Fruit fly (Drosophila melanogaster): ENCODE results near the gene Hml.

The Hml gene

DNA sequence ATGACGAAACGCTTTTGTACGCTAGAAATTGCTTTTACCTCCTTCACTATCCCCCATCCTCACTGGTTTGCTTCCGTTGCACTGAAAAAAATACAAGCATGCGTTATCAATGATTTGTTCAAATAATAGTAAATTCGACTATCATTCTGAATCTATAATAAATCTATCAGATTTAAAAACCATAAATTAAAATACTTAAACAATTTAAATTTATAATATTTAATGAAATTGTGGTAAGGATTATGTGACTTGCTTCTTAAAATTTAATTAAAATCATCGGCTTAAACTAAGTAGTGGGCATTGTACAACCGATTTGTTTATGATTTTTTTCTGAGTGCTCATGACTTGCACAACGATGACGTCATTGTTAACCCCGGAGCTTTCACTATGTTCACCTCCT, 59.7 kb downstream of the Hml start (continued):
- TF ChIP-seq fd3F (GFP tag; optimal IDR thresholded peaks at IDR 0.05), result peak; percentile 55
- no peak for TF ChIP-seq emc (GFP tag; optimal IDR thresholded peaks at IDR 0.05)
- TF ChIP-seq NfI (GFP tag; optimal IDR thresholded peaks at IDR 0.05), result peak; percentile 54
- TF ChIP-seq CG12391 (tag; optimal IDR thresholded peaks at IDR 0.05), result peak; percentile 80
- TF ChIP-seq CG3726 (GFP tag; IDR thresholded peaks at IDR 0.05), result 0 out of 3 replicates have a peak, but pooled peaks have one; percentile 14
- peak; percentile 64 for TF ChIP-seq CG12659 (GFP tag; optimal IDR thresholded peaks at IDR 0.05)
- no peak for TF ChIP-seq CG2129 (GFP tag; IDR thresholded peaks at IDR 0.05; ENCODE audit: partially characterized antibody)
- TF ChIP-seq CG15269 (tag; optimal IDR thresholded peaks at IDR 0.05), result peak; percentile 82
- TF ChIP-seq Oaz (GFP tag; IDR thresholded peaks at IDR 0.05), result 0 out of 2 replicates have a peak, but pooled peaks have one; percentile 35
- TF ChIP-seq CG33557 (GFP tag; optimal IDR thresholded peaks at IDR 0.05), result no peak
- peak; percentile 47 for TF ChIP-seq lmd (GFP tag; IDR thresholded peaks at IDR 0.05)
- peak; percentile 9 for TF ChIP-seq CG8281 (tag; optimal IDR thresholded peaks at IDR 0.05)
- no peak for TF ChIP-seq CG6272 (GFP tag; IDR thresholded peaks at IDR 0.05)
- TF ChIP-seq nmo (GFP tag; optimal IDR thresholded peaks at IDR 0.05), result peak; percentile 26
- TF ChIP-seq az2 (GFP tag; optimal IDR thresholded peaks at IDR 0.05), result peak; percentile 36
- TF ChIP-seq CG4404 (GFP tag; IDR thresholded peaks at IDR 0.05), result no peak
- TF ChIP-seq Xrp1 (GFP tag; IDR thresholded peaks at IDR 0.05), result peak; percentile 45
- no peak for TF ChIP-seq wek (GFP tag; optimal IDR thresholded peaks at IDR 0.05)
- TF ChIP-seq CG8478 (optimal IDR thresholded peaks at IDR 0.05), result no peak
- TF ChIP-seq CG12769 (tag; optimal IDR thresholded peaks at IDR 0.05), result peak; percentile 31
- TF ChIP-seq rib (GFP tag; IDR thresholded peaks at IDR 0.05), result no peak
- no peak for TF ChIP-seq sr (GFP tag; IDR thresholded peaks at IDR 0.05)
- TF ChIP-seq Abd-B (GFP tag; optimal IDR thresholded peaks at IDR 0.05), result peak; percentile 6
- TF ChIP-seq Dek (tag; optimal IDR thresholded peaks at IDR 0.05), result peak; percentile 44
- TF ChIP-seq Ada2b (GFP tag; IDR thresholded peaks at IDR 0.05), result peak; percentile 50
- no peak for TF ChIP-seq sc (optimal IDR thresholded peaks at IDR 0.05)
- TF ChIP-seq sc (GFP tag; optimal IDR thresholded peaks at IDR 0.05), result peak; percentile 9
- peak; percentile 88 for TF ChIP-seq CG2678 (tag; optimal IDR thresholded peaks at IDR 0.05)
- peak; percentile 25; the same call in 1 of the 2 replicates for TF ChIP-seq CG31224 (GFP tag; IDR thresholded peaks at IDR 0.05)
- peak; percentile 85 for TF ChIP-seq CG3281 (GFP tag; optimal IDR thresholded peaks at IDR 0.05)
- peak; percentile 78 for TF ChIP-seq CG6854 (GFP tag; optimal IDR thresholded peaks at IDR 0.05)
- peak; percentile 38 for TF ChIP-seq Ptx1 (GFP tag; IDR thresholded peaks at IDR 0.05)
- TF ChIP-seq CG8388 (GFP tag; optimal IDR thresholded peaks at IDR 0.05), result peak; percentile 32
- TF ChIP-seq CG11560 (tag; IDR thresholded peaks at IDR 0.05), result no peak
- no peak for TF ChIP-seq CG7987 (GFP tag; optimal IDR thresholded peaks at IDR 0.05)
- TF ChIP-seq gem (tag; optimal IDR thresholded peaks at IDR 0.05), result peak; percentile 77
- peak; percentile 56 for TF ChIP-seq nau (GFP tag; optimal IDR thresholded peaks at IDR 0.05)
- TF ChIP-seq CG10431 (GFP tag; optimal IDR thresholded peaks at IDR 0.05), result no peak
